Worm (Caenorhabditis elegans) whole organism, early embryonic: ENCODE data around the gene vem-1.

ENCODE experiments used
- B0310.2 ChIP-seq: sonication (generic microtip); optimal IDR thresholded peaks from 2 replicates; lab custom pipeline; 2016; ENCODE audit warnings: mild to moderate bottlenecking, missing genetic modification characterization, missing compliant biosample characterization
- F13C5.2 ChIP-seq: sonication (generic microtip); optimal IDR thresholded peaks from 2 replicates; lab custom pipeline; 2017; ENCODE audit warnings: mild to moderate bottlenecking, missing genetic modification characterization, inconsistent platforms, missing compliant biosample characterization
- aly-1 ChIP-seq: sonication (generic microtip); optimal IDR thresholded peaks from 2 replicates; lab custom pipeline; 2016; ENCODE audit warnings: missing genetic modification characterization, missing compliant biosample characterization
- ama-1 ChIP-seq: fragments of 150-350 bp; optimal IDR thresholded peaks from 2 replicates; lab custom pipeline; 2014
- ceh-13 ChIP-seq: fragments of 200-800 bp; sonication (Bioruptor generic); optimal IDR thresholded peaks from 2 replicates; lab custom pipeline; 2018; ENCODE audit warnings: mild to moderate bottlenecking, missing genetic modification characterization, missing compliant biosample characterization
- ceh-36 ChIP-seq: sonication (generic microtip); optimal IDR thresholded peaks from 2 replicates; lab custom pipeline; 2016; ENCODE audit warnings: missing genetic modification characterization, inconsistent platforms, missing compliant biosample characterization
- ets-7 ChIP-seq: sonication (generic microtip); optimal IDR thresholded peaks from 2 replicates; lab custom pipeline; 2016; ENCODE audit warnings: missing genotype, missing genetic modification characterization, missing compliant biosample characterization
- flt-1 ChIP-seq: fragments of 200-800 bp; sonication (Bioruptor generic); IDR thresholded peaks from 2 replicates; pipeline ENCODE4 v1.3.6; 2022; ENCODE audit warnings: missing genetic modification characterization, missing compliant biosample characterization
- hmbx-1 ChIP-seq: sonication (generic microtip); optimal IDR thresholded peaks from 2 replicates; lab custom pipeline; 2016; ENCODE audit warnings: mild to moderate bottlenecking, missing genetic modification characterization, missing compliant biosample characterization
- hmg-4 ChIP-seq: fragments of 200-800 bp; sonication (Bioruptor generic); optimal IDR thresholded peaks from 2 replicates; lab custom pipeline; 2018; ENCODE audit warnings: mild to moderate bottlenecking, missing genetic modification characterization, missing compliant biosample characterization
- hnd-1 ChIP-seq: sonication (generic microtip); optimal IDR thresholded peaks from 2 replicates; lab custom pipeline; 2016; ENCODE audit warnings: missing genetic modification characterization, missing compliant biosample characterization
- pes-1 ChIP-seq: fragments of 200-800 bp; sonication (Bioruptor generic); IDR thresholded peaks from 2 replicates; pipeline ENCODE4 v1.3.6; 2022; ENCODE audit warnings: missing genetic modification reagents, missing genetic modification characterization, missing compliant biosample characterization
- scrt-1 ChIP-seq: fragments of 200-800 bp; sonication (Bioruptor generic); IDR thresholded peaks from 2 replicates; pipeline ENCODE4 v1.3.6; 2022; ENCODE audit warnings: missing genetic modification characterization, missing compliant biosample characterization
- sea-1 ChIP-seq: fragments of 200-800 bp; sonication (Bioruptor generic); conservative IDR thresholded peaks from 2 replicates; pipeline ENCODE4 v1.3.6; 2022; ENCODE audit warnings: missing genetic modification characterization, missing compliant biosample characterization
- tbx-11 ChIP-seq: fragments of 200-800 bp; sonication (Bioruptor generic); IDR thresholded peaks from 2 replicates; pipeline ENCODE4 v1.3.6; 2022; ENCODE audit warnings: missing genetic modification characterization, missing compliant biosample characterization
- tbx-37 ChIP-seq: fragments of 200-800 bp; sonication (Bioruptor generic); conservative IDR thresholded peaks from 2 replicates; pipeline ENCODE4 v1.3.6; 2022; ENCODE audit warnings: missing genetic modification reagents, missing genetic modification characterization, missing compliant biosample characterization
- tra-4 ChIP-seq: sonication (generic microtip); optimal IDR thresholded peaks from 2 replicates; lab custom pipeline; 2017; ENCODE audit warnings: missing genetic modification characterization, missing compliant biosample characterization

vem-1 gene

DNA sequence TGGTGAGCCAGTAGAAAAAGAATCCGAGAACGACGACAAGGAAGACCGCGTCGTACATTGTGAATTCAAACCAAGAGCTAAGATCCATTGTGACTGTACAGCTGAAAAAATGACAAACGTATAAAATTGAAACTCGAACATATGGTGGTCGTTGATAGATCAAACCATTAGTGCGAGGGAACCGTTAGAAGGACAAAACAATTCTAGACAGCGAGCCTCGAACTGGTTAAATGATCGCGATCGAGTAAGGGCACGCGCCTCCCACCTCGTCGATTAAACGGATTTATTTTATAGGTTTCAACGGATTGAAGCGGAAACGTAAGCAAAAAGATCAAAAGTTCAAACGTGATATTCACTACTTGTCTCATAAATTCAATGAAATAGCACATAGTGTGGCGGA, at the start of gene vem-1:
Gene vem-1 (minus strand): TSS at position 101 of the 400 bp plus-strand sequence.
- TF ChIP-seq hmbx-1 (tag; lab: Kevin White, UChicago) = no peak
- no peak for TF ChIP-seq F13C5.2 (tag; lab: Kevin White, UChicago)
- TF ChIP-seq scrt-1 (GFP tag; lab: Robert Waterston, UW) = no peak
- TF ChIP-seq tra-4 = no peak
- no peak for TF ChIP-seq flt-1
- TF ChIP-seq tbx-11 (GFP tag; lab: Robert Waterston, UW) = no peak
- no peak for TF ChIP-seq ama-1
- TF ChIP-seq hmg-4 (GFP tag; lab: Kevin White, UChicago) = no peak
- no peak for TF ChIP-seq ceh-36 (tag; lab: Kevin White, UChicago)
- TF ChIP-seq ets-7 = no peak
- no peak for TF ChIP-seq tbx-37 (GFP tag; lab: Robert Waterston, UW)
- TF ChIP-seq aly-1 (tag; lab: Kevin White, UChicago) = no peak

DNA sequence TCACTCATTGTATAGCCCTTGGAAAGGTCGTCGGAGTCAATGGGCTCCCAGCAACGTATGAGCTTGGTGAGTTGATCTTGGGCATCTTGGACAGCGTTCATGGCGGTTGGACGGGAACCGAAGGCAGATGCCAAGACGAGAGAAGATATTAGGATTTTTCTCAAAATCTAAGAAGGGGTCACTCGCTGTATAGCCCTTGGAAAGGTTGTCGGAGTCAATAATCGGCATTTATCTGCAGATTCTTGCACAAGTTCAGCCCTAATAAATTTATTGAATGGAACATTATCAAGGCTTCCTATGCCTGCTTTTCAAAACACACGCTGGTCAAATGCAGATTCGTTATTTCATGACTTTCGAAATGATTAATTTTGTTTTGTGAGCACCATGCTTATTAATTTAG, 49.4 kb upstream of the vem-1 start, which contains the start of gene C02B8.7:
Gene C02B8.7 (minus strand): TSS at position 101 of the 400 bp plus-strand sequence.
- TF ChIP-seq hnd-1 (no peak), ets-7 (no peak), tbx-11 (GFP tag; lab: Robert Waterston, UW) (no peak), tbx-37 (GFP tag; lab: Robert Waterston, UW) (no peak), F13C5.2 (tag; lab: Kevin White, UChicago) (no peak), ama-1 (no peak), pes-1 (GFP tag; lab: Robert Waterston, UW) (no peak), tra-4 (no peak), ceh-36 (tag; lab: Kevin White, UChicago) (no peak), B0310.2 (tag; lab: Kevin White, UChicago) (no peak), sea-1 (GFP tag; lab: Robert Waterston, UW) (no peak), aly-1 (tag; lab: Kevin White, UChicago) (no peak), scrt-1 (GFP tag; lab: Robert Waterston, UW) (no peak), hmg-4 (GFP tag; lab: Kevin White, UChicago) (no peak)

DNA sequence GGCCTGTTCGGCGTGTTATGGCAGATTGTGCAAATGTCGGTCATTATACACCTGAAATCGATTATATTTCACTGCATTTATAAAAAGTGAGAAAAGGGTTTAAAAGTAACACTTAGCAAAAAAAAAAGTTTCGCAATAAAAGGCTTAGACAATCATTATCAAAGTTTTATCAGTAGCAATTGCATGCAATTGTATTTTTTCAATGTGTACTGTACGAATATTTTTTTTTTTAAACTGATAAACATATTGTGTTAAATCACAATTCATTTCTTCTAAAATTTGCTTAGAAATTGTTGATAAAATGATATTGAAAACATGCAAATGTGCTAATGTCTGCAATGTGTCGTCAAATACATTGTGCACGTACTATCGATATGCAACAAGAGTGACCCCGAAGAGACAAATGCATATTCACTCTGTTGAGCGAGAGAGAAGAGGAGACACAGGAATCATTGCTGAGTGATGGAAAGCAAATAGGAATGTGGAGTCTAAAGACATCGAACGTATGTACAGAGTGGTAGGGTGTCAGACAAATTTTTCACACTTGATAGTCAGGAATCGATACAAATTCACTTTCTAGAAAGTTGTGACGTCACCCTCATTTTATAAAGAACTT, 48.0 kb upstream of the vem-1 start, which contains the start of gene C02B8.6:
Gene C02B8.6 (minus strand): TSS at position 51 of the 616 bp plus-strand sequence.
- TF ChIP-seq hnd-1 (no peak), tbx-11 (GFP tag; lab: Robert Waterston, UW) (no peak), tra-4 (no peak), B0310.2 (tag; lab: Kevin White, UChicago) (no peak), ceh-13 (GFP tag; lab: Kevin White, UChicago) (no peak), flt-1 (no peak), sea-1 (GFP tag; lab: Robert Waterston, UW) (no peak), hmbx-1 (tag; lab: Kevin White, UChicago) (no peak), ets-7 (no peak), pes-1 (GFP tag; lab: Robert Waterston, UW) (no peak), tbx-37 (GFP tag; lab: Robert Waterston, UW) (no peak), ama-1 (no peak), aly-1 (tag; lab: Kevin White, UChicago) (no peak), ceh-36 (tag; lab: Kevin White, UChicago) (no peak), F13C5.2 (tag; lab: Kevin White, UChicago) (no peak), scrt-1 (GFP tag; lab: Robert Waterston, UW) (no peak), hmg-4 (GFP tag; lab: Kevin White, UChicago) (no peak)

DNA sequence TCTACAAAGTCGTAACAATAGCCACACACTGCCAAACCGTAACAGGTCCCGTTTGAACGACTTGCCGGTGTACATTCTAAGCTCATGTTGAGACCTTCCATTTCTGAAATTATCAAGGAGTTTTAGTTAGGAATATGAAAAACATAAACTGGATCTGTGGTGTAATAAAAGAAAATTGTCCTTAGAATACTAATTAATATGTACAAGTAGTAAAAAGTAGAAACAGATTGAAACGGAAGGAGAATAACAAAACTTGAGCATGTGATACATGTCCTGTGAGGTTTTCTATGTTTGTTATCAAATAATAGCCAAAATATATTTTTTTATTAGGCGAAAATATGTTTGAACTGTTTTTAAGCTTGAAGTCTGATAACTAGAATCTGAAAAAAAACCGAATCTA, 41.2 kb upstream of the vem-1 start, which contains the start of gene frpr-1:
Gene frpr-1 (minus strand): TSS at position 101 of the 400 bp plus-strand sequence.
- no peak for TF ChIP-seq aly-1 (tag; lab: Kevin White, UChicago)
- TF ChIP-seq ceh-13 (GFP tag; lab: Kevin White, UChicago) = no peak

DNA sequence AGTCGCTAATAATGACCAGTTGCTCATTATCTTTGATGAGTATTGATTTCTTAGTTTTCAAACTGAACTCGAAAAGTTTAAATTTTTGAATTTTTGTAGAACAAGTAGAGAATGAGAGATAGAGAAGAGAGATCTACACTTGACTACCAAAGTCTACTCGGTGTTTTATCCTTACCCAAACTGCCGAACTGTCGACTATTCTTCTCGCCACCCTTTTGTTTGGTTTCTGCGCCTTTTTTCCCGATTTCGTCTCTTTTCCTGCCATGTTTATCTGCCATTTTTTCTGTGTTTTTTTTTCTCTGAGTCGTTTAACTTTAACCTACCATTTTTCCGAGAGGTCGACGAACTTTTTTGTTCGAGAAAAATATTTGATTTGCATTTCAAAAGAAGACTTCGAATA, 34.8 kb upstream of the vem-1 start, which contains the start of gene C02B8.12:
Gene C02B8.12 (minus strand): TSS at position 175 of the 400 bp plus-strand sequence.
- TF ChIP-seq B0310.2 (tag; lab: Kevin White, UChicago) (no peak), pes-1 (GFP tag; lab: Robert Waterston, UW) (no peak), tra-4 (no peak), tbx-37 (GFP tag; lab: Robert Waterston, UW) (no peak), ama-1 (no peak), scrt-1 (GFP tag; lab: Robert Waterston, UW) (no peak), hmbx-1 (tag; lab: Kevin White, UChicago) (no peak), tbx-11 (GFP tag; lab: Robert Waterston, UW) (no peak), ceh-36 (tag; lab: Kevin White, UChicago) (no peak), hmg-4 (GFP tag; lab: Kevin White, UChicago) (no peak), flt-1 (no peak), F13C5.2 (tag; lab: Kevin White, UChicago) (no peak), sea-1 (GFP tag; lab: Robert Waterston, UW) (no peak), hnd-1 (no peak), ets-7 (no peak), ceh-13 (GFP tag; lab: Kevin White, UChicago) (no peak), aly-1 (tag; lab: Kevin White, UChicago) (no peak)

DNA sequence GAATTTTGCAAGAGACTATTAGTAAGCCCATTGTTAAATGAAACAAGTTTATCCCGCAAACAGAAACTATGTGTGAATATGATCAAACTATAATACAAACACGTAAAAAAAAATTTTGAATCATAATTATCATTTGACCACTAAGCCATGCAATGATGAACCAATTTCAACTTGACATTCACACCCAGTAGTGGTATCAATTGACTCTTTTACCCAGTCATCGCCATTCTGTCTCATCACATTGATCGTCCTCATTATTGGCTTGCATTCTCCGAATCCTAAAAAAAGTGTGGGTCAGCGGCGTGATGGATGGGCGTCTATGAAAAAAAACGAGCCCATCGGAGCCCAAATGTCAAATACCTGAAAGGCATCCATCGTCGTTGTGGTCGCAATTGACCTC, 31.9 kb upstream of the vem-1 start:
- TF ChIP-seq ceh-36 (tag; lab: Kevin White, UChicago) (no peak), tra-4 (no peak), hmbx-1 (tag; lab: Kevin White, UChicago) (no peak), pes-1 (GFP tag; lab: Robert Waterston, UW) (no peak), scrt-1 (GFP tag; lab: Robert Waterston, UW) (no peak), F13C5.2 (tag; lab: Kevin White, UChicago) (no peak), ceh-13 (GFP tag; lab: Kevin White, UChicago) (no peak), ets-7 (no peak), ama-1 (no peak), tbx-37 (GFP tag; lab: Robert Waterston, UW) (no peak), hnd-1 (no peak), hmg-4 (GFP tag; lab: Kevin White, UChicago) (no peak), tbx-11 (GFP tag; lab: Robert Waterston, UW) (no peak)

DNA sequence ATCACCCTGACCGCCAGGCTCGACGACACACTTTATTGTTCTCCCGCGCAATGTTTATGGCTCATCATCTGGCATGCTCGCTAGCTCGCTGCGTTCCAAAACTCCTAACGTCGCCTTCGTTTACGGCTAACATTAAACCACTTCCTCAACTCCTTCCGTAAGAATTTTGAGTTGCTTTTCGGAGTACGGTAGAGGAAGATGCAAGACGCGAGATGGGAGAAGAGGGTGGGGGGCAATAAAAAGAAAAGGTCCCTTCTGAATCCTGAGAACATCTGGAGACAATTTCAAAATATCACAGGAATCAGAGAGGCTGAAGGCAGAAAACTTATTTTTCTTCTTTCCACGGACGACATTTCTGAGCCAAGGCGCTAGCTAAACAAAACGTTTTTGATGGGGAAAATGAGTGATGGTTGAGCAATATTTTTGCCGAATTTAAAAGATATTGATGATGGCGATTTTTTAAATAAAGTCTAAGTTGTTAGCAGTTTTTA, 29.5 kb upstream of the vem-1 start:
- no peak for TF ChIP-seq pes-1 (GFP tag; lab: Robert Waterston, UW)
- TF ChIP-seq flt-1 = no peak
- no peak for TF ChIP-seq ama-1
- no peak for TF ChIP-seq F13C5.2 (tag; lab: Kevin White, UChicago)
- TF ChIP-seq scrt-1 (GFP tag; lab: Robert Waterston, UW) = no peak
- no peak for TF ChIP-seq tbx-11 (GFP tag; lab: Robert Waterston, UW)
- TF ChIP-seq hmg-4 (GFP tag; lab: Kevin White, UChicago) = no peak
- no peak for TF ChIP-seq ceh-36 (tag; lab: Kevin White, UChicago)
- no peak for TF ChIP-seq hmbx-1 (tag; lab: Kevin White, UChicago)
- no peak for TF ChIP-seq tra-4
- TF ChIP-seq aly-1 (tag; lab: Kevin White, UChicago) = no peak
- TF ChIP-seq ceh-13 (GFP tag; lab: Kevin White, UChicago) = no peak
- TF ChIP-seq B0310.2 (tag; lab: Kevin White, UChicago) = no peak
- TF ChIP-seq hnd-1 = no peak
- no peak for TF ChIP-seq ets-7
- TF ChIP-seq tbx-37 (GFP tag; lab: Robert Waterston, UW) = no peak
- no peak for TF ChIP-seq sea-1 (GFP tag; lab: Robert Waterston, UW)
